Worm (Caenorhabditis elegans): ENCODE results near the gene cnd-1.

Gene cnd-1

ce11 chrIII:5225321-5225720 is 19.1 kb downstream of the cnd-1 start, which contains the start of gene nex-1:
Gene nex-1, plus strand, starts transcription at chrIII:5225621.
- TF ChIP-seq tbx-7 (tag; optimal IDR thresholded peaks at IDR 0.05) = no peak
- TF ChIP-seq pha-2 (tag; optimal IDR thresholded peaks at IDR 0.05) = no peak
- TF ChIP-seq unc-86 (tag; optimal IDR thresholded peaks at IDR 0.05) = no peak
- no peak for TF ChIP-seq ceh-19 (GFP tag; optimal IDR thresholded peaks at IDR 0.05)
- no peak for TF ChIP-seq rnt-1 (tag; optimal IDR thresholded peaks at IDR 0.05)
- no peak for TF ChIP-seq hlh-6 (tag; optimal IDR thresholded peaks at IDR 0.05)
- no peak for TF ChIP-seq fkh-10 (GFP tag; optimal IDR thresholded peaks at IDR 0.05)
- no peak for TF ChIP-seq pax-1 (tag; optimal IDR thresholded peaks at IDR 0.05)
- TF ChIP-seq unc-42 (tag; optimal IDR thresholded peaks at IDR 0.05) = no peak
- TF ChIP-seq ceh-2 (tag; optimal IDR thresholded peaks at IDR 0.05) = no peak
- no peak for TF ChIP-seq mec-3 (tag; optimal IDR thresholded peaks at IDR 0.05; ENCODE audit: borderline replicate concordance)
- TF ChIP-seq unc-55 (GFP tag; optimal IDR thresholded peaks at IDR 0.05) = no peak
- no peak for TF ChIP-seq K02D7.2 (tag; optimal IDR thresholded peaks at IDR 0.05)
- TF ChIP-seq F13H6.1 (tag; optimal IDR thresholded peaks at IDR 0.05) = no peak
- no peak for TF ChIP-seq ets-4 (tag; optimal IDR thresholded peaks at IDR 0.05)
- no peak for TF ChIP-seq K09A11.1 (tag; optimal IDR thresholded peaks at IDR 0.05; ENCODE audit: insufficient read depth)

- peak; percentile 12 for TF ChIP-seq ceh-18 (tag; optimal IDR thresholded peaks at IDR 0.05)
- TF ChIP-seq ztf-16 (tag; optimal IDR thresholded peaks at IDR 0.05) = no peak
These were observed 19.5 kb downstream of the cnd-1 start for ce11 chrIII:5224908-5225307.

ce11 chrIII:5222777-5223176 is 21.7 kb downstream of the cnd-1 start:
- no peak for TF ChIP-seq unc-42 (tag; optimal IDR thresholded peaks at IDR 0.05)
- no peak for TF ChIP-seq ceh-6 (GFP tag; optimal IDR thresholded peaks at IDR 0.05)
- TF ChIP-seq dve-1 (tag; optimal IDR thresholded peaks at IDR 0.05) = no peak
- TF ChIP-seq fkh-6 (tag; optimal IDR thresholded peaks at IDR 0.05) = no peak
- TF ChIP-seq hlh-13 (GFP tag; optimal IDR thresholded peaks at IDR 0.05) = no peak
- no peak for TF ChIP-seq sdc-2 (tag; optimal IDR thresholded peaks at IDR 0.05)
- TF ChIP-seq K02D7.2 (tag; optimal IDR thresholded peaks at IDR 0.05) = no peak
- no peak for TF ChIP-seq sox-2 (GFP tag; IDR thresholded peaks at IDR 0.05)
- TF ChIP-seq K09A11.1 (tag; optimal IDR thresholded peaks at IDR 0.05; ENCODE audit: insufficient read depth) = no peak
- TF ChIP-seq ama-1 (optimal IDR thresholded peaks at IDR 0.05) = no peak
- no peak for TF ChIP-seq unc-86 (tag; optimal IDR thresholded peaks at IDR 0.05)
- no peak for TF ChIP-seq gmeb-2 (tag; optimal IDR thresholded peaks at IDR 0.05)
- TF ChIP-seq unc-55 (GFP tag; optimal IDR thresholded peaks at IDR 0.05) = no peak
- no peak for TF ChIP-seq hlh-8 (tag; optimal IDR thresholded peaks at IDR 0.05)
- TF ChIP-seq mec-3 (tag; optimal IDR thresholded peaks at IDR 0.05; ENCODE audit: borderline replicate concordance) = no peak

- TF ChIP-seq hlh-13 (GFP tag; optimal IDR thresholded peaks at IDR 0.05) = no peak
- TF ChIP-seq pros-1 (tag; optimal IDR thresholded peaks at IDR 0.05) = no peak
- no peak for TF ChIP-seq eyg-1 (tag; optimal IDR thresholded peaks at IDR 0.05)
- no peak for TF ChIP-seq ttx-3 (tag; optimal IDR thresholded peaks at IDR 0.05)
- no peak for TF ChIP-seq fkh-6 (tag; optimal IDR thresholded peaks at IDR 0.05)
- TF ChIP-seq che-1 (tag; optimal IDR thresholded peaks at IDR 0.05) = no peak
- no peak for TF ChIP-seq zip-5 (tag; optimal IDR thresholded peaks at IDR 0.05)
These were observed 22.6 kb downstream of the cnd-1 start for ce11 chrIII:5221820-5222219.

ce11 chrIII:5218687-5219086 is 25.8 kb downstream of the cnd-1 start, which contains the start of gene ZC155.2:
Gene ZC155.2, plus strand, starts transcription at chrIII:5218987.
- no peak for TF ChIP-seq unc-3 (GFP tag; conservative IDR thresholded peaks at IDR 0.05)
- peak; percentile 33 for TF ChIP-seq unc-3 (tag; optimal IDR thresholded peaks at IDR 0.05)
- TF ChIP-seq tbx-7 (tag; optimal IDR thresholded peaks at IDR 0.05) = no peak

ce11 chrIII:5217511-5217910 is 26.9 kb downstream of the cnd-1 start, which contains the start of gene cutl-19:
Gene cutl-19, minus strand, starts transcription at chrIII:5217611.
- TF ChIP-seq pha-4 (tag; optimal IDR thresholded peaks at IDR 0.05) = no peak
- no peak for TF ChIP-seq hlh-15 (tag; optimal IDR thresholded peaks at IDR 0.05)
- TF ChIP-seq unc-86 (tag; optimal IDR thresholded peaks at IDR 0.05) = no peak
- no peak for TF ChIP-seq unc-3 (GFP tag; conservative IDR thresholded peaks at IDR 0.05)
- TF ChIP-seq unc-3 (tag; optimal IDR thresholded peaks at IDR 0.05) = no peak
- no peak for TF ChIP-seq eyg-1 (tag; optimal IDR thresholded peaks at IDR 0.05)
- no peak for TF ChIP-seq T23F11.4 (GFP tag; optimal IDR thresholded peaks at IDR 0.05)
- TF ChIP-seq ceh-2 (tag; optimal IDR thresholded peaks at IDR 0.05) = no peak
- TF ChIP-seq ceh-19 (GFP tag; optimal IDR thresholded peaks at IDR 0.05) = no peak
- TF ChIP-seq elt-2 (tag; optimal IDR thresholded peaks at IDR 0.05) = no peak
- TF ChIP-seq unc-55 (GFP tag; optimal IDR thresholded peaks at IDR 0.05) = no peak
- TF ChIP-seq ceh-24 (tag; optimal IDR thresholded peaks at IDR 0.05) = no peak
- TF ChIP-seq ceh-30 (tag; optimal IDR thresholded peaks at IDR 0.05) = no peak
- no peak for TF ChIP-seq sox-2 (GFP tag; IDR thresholded peaks at IDR 0.05)
- TF ChIP-seq ets-4 (tag; optimal IDR thresholded peaks at IDR 0.05) = no peak
- no peak for TF ChIP-seq nhr-11 (tag; optimal IDR thresholded peaks at IDR 0.05)
- no peak for TF ChIP-seq ceh-31 (tag; optimal IDR thresholded peaks at IDR 0.05)
- no peak for TF ChIP-seq pros-1 (tag; optimal IDR thresholded peaks at IDR 0.05)
- TF ChIP-seq dve-1 (tag; optimal IDR thresholded peaks at IDR 0.05) = no peak
- TF ChIP-seq sdc-2 (tag; optimal IDR thresholded peaks at IDR 0.05) = no peak

Data from whole organism, late embryonic.